Worm (Caenorhabditis elegans) whole organism, L1 larva: ENCODE measurements around the gene ZK856.5.

ENCODE experiments used
- C04F5.9 ChIP-seq: sonication (generic microtip); optimal IDR thresholded peaks from 2 replicates; lab custom pipeline; 2016; ENCODE audit warnings: missing genetic modification characterization, missing compliant biosample characterization
- C16A3.4 ChIP-seq: fragments of 150-350 bp; optimal IDR thresholded peaks from 2 replicates; lab custom pipeline; 2014; ENCODE audit warnings: missing biosample characterization, missing genetic modification characterization
- F16B12.6 ChIP-seq: fragments of 150-350 bp; optimal IDR thresholded peaks from 2 replicates; lab custom pipeline; 2014; ENCODE audit warnings: missing biosample characterization, missing genetic modification characterization
- Y116A8C.19 ChIP-seq: sonication (generic microtip); optimal IDR thresholded peaks from 2 replicates; lab custom pipeline; 2016; ENCODE audit warnings: missing compliant biosample characterization, missing genetic modification characterization, borderline replicate concordance
- aha-1 ChIP-seq: fragments of 150-350 bp; optimal IDR thresholded peaks from 2 replicates; lab custom pipeline; 2014; ENCODE audit warnings: missing biosample characterization, missing genetic modification characterization
- aly-2 ChIP-seq: fragments of 150-350 bp; optimal IDR thresholded peaks from 2 replicates; lab custom pipeline; 2014; ENCODE audit warnings: missing biosample characterization, missing genetic modification characterization
- ama-1 ChIP-seq: fragments of 150-350 bp; optimal IDR thresholded peaks from 2 replicates; lab custom pipeline; 2014
- blmp-1 ChIP-seq: fragments of 150-350 bp; optimal IDR thresholded peaks from 2 replicates; lab custom pipeline; 2014; ENCODE audit warnings: missing biosample characterization, missing genetic modification characterization
- ceh-82 ChIP-seq, 3 experiments: fragments of 150-350 bp in 1 of 3; sonication (generic microtip) in 2 of 3; optimal IDR thresholded peaks; 2 replicates each; lab custom pipeline; 2014 to 2017; ENCODE audit warnings: missing biosample characterization in 3 of 3, missing genetic modification characterization in 3 of 3
- ces-1 ChIP-seq: fragments of 150-350 bp; optimal IDR thresholded peaks from 2 replicates; lab custom pipeline; 2014; ENCODE audit warnings: missing biosample characterization, missing genetic modification reagents, missing genetic modification characterization
- dpl-1 ChIP-seq, 3 experiments: fragments of 150-350 bp in 2 of 3; sonication (generic microtip) in 1 of 3; optimal IDR thresholded peaks; 2 replicates each; lab custom pipeline; 2014 to 2017; ENCODE audit warnings: missing biosample characterization in 3 of 3, missing genetic modification characterization in 3 of 3, missing genetic modification reagents in 3 of 3
- dsc-1 ChIP-seq: sonication (generic microtip); optimal IDR thresholded peaks from 2 replicates; lab custom pipeline; 2016; ENCODE audit warnings: mild to moderate bottlenecking, missing genetic modification characterization, missing compliant biosample characterization
- efl-1 ChIP-seq, 4 experiments: fragments of 150-350 bp; optimal IDR thresholded peaks in 3 of 4; peaks in 1 of 4; 1 replicate in 1 of 4; 2 replicates in 3 of 4; lab custom pipeline; 2014; ENCODE audit warnings: missing biosample characterization in 2 of 4, missing genetic modification characterization in 2 of 4, missing genetic modification reagents in 2 of 4
- efl-3 ChIP-seq: fragments of 200-800 bp; sonication (Bioruptor generic); optimal IDR thresholded peaks from 2 replicates; lab custom pipeline; 2018; ENCODE audit warnings: mild to moderate bottlenecking, missing genetic modification characterization, missing compliant biosample characterization
- elt-2 ChIP-seq: sonication (generic microtip); optimal IDR thresholded peaks from 2 replicates; lab custom pipeline; 2016; ENCODE audit warnings: missing genetic modification characterization, mild to moderate bottlenecking, inconsistent platforms, missing compliant biosample characterization, missing genetic modification reagents
- ets-5 ChIP-seq: fragments of 200-800 bp; sonication (Bioruptor generic); IDR thresholded peaks from 2 replicates; pipeline ENCODE4 v1.3.6; 2022; ENCODE audit warnings: missing genetic modification characterization, missing compliant biosample characterization
- fkh-10 ChIP-seq: sonication (generic microtip); optimal IDR thresholded peaks from 2 replicates; lab custom pipeline; 2017; ENCODE audit warnings: missing biosample characterization, missing genetic modification reagents, missing genetic modification characterization
- fkh-4 ChIP-seq: sonication (generic microtip); optimal IDR thresholded peaks from 2 replicates; lab custom pipeline; 2016; ENCODE audit warnings: missing compliant biosample characterization, missing genetic modification characterization, borderline replicate concordance
- fkh-8 ChIP-seq: sonication (generic microtip); optimal IDR thresholded peaks from 2 replicates; lab custom pipeline; 2016; ENCODE audit warnings: mild to moderate bottlenecking, missing genetic modification characterization, missing compliant biosample characterization
- hlh-4 ChIP-seq: sonication (generic microtip); optimal IDR thresholded peaks from 2 replicates; lab custom pipeline; 2016; ENCODE audit warnings: mild to moderate bottlenecking, missing genetic modification characterization, missing compliant biosample characterization
- lin-14 ChIP-seq: fragments of 200-800 bp; sonication (Bioruptor generic); optimal IDR thresholded peaks from 2 replicates; lab custom pipeline; 2018; ENCODE audit warnings: mild to moderate bottlenecking, missing genetic modification characterization, moderate library complexity, missing compliant biosample characterization
- lin-35 ChIP-seq, 2 experiments: fragments of 150-350 bp; optimal IDR thresholded peaks; 2 replicates each; lab custom pipeline; 2014; ENCODE audit warnings: missing biosample characterization in 2 of 2, missing genetic modification characterization in 2 of 2, missing genetic modification reagents in 2 of 2
- lir-3 ChIP-seq: sonication (generic microtip); optimal IDR thresholded peaks from 2 replicates; lab custom pipeline; 2016; ENCODE audit warnings: mild to moderate bottlenecking, missing genetic modification characterization, moderate library complexity, missing compliant biosample characterization; ENCODE audit not compliant: poor library complexity
- lsy-2 ChIP-seq, 2 experiments: fragments of 150-350 bp; optimal IDR thresholded peaks; 2 replicates each; lab custom pipeline; 2014; ENCODE audit warnings: missing biosample characterization in 2 of 2, missing genetic modification characterization in 2 of 2
- mab-9 ChIP-seq: fragments of 200-800 bp; sonication (Bioruptor generic); IDR thresholded peaks from 2 replicates; pipeline ENCODE4 v1.3.6; 2022; ENCODE audit warnings: missing genetic modification reagents, missing genetic modification characterization, missing compliant biosample characterization
- mdl-1 ChIP-seq, 2 experiments: fragments of 150-350 bp; optimal IDR thresholded peaks; 2 replicates each; lab custom pipeline; 2014 to 2017; ENCODE audit warnings: missing biosample characterization in 2 of 2, missing genetic modification characterization in 2 of 2, inconsistent platforms in 1 of 2
- mef-2 ChIP-seq: fragments of 150-350 bp; optimal IDR thresholded peaks from 2 replicates; lab custom pipeline; 2014; ENCODE audit warnings: missing biosample characterization, missing genetic modification characterization
- nhr-11 ChIP-seq: fragments of 150-350 bp; optimal IDR thresholded peaks from 2 replicates; lab custom pipeline; 2014; ENCODE audit warnings: missing biosample characterization, missing genetic modification characterization
- nhr-28 ChIP-seq: fragments of 150-350 bp; optimal IDR thresholded peaks from 2 replicates; lab custom pipeline; 2014; ENCODE audit warnings: missing biosample characterization, missing genetic modification characterization
- nhr-71 ChIP-seq: sonication (generic microtip); optimal IDR thresholded peaks from 2 replicates; lab custom pipeline; 2016; ENCODE audit warnings: mild to moderate bottlenecking, missing genetic modification characterization, moderate library complexity, missing compliant biosample characterization
- nhr-76 ChIP-seq: sonication (generic microtip); optimal IDR thresholded peaks from 2 replicates; lab custom pipeline; 2017; ENCODE audit warnings: missing biosample characterization, missing genetic modification characterization
- nhr-84 ChIP-seq: sonication (generic microtip); optimal IDR thresholded peaks from 2 replicates; lab custom pipeline; 2017; ENCODE audit warnings: missing biosample characterization, missing genetic modification characterization
- nhr-85 ChIP-seq: sonication (generic microtip); peaks from one replicate; lab custom pipeline; 2016; ENCODE audit warnings: missing genetic modification characterization, inconsistent platforms, missing compliant biosample characterization
- nhr-90 ChIP-seq: sonication (generic microtip); optimal IDR thresholded peaks from 2 replicates; lab custom pipeline; 2016; ENCODE audit warnings: mild to moderate bottlenecking, missing genetic modification characterization, missing compliant biosample characterization; ENCODE audit not compliant: poor library complexity
- pag-3 ChIP-seq: sonication (generic microtip); optimal IDR thresholded peaks from 2 replicates; lab custom pipeline; 2017; ENCODE audit warnings: missing genetic modification characterization, mild to moderate bottlenecking, missing compliant biosample characterization, antibody characterized with exemption, borderline replicate concordance; ENCODE audit not compliant: insufficient read depth
- pax-3 ChIP-seq: fragments of 200-800 bp; sonication (Bioruptor generic); optimal IDR thresholded peaks from 2 replicates; lab custom pipeline; 2018; ENCODE audit warnings: mild to moderate bottlenecking, missing genetic modification characterization, moderate library complexity, missing compliant biosample characterization
- rnt-1 ChIP-seq: sonication (generic microtip); optimal IDR thresholded peaks from 2 replicates; lab custom pipeline; 2016; ENCODE audit warnings: mild to moderate bottlenecking, missing genetic modification characterization, moderate library complexity, missing compliant biosample characterization
- skn-1 ChIP-seq: fragments of 150-350 bp; optimal IDR thresholded peaks from 2 replicates; lab custom pipeline; 2014; ENCODE audit warnings: missing biosample characterization, missing genetic modification characterization
- snu-23 ChIP-seq: sonication (generic microtip); optimal IDR thresholded peaks from 2 replicates; lab custom pipeline; 2016; ENCODE audit warnings: missing genetic modification characterization, missing compliant biosample characterization
- sup-37 ChIP-seq: fragments of 200-800 bp; sonication (Bioruptor generic); optimal IDR thresholded peaks from 2 replicates; lab custom pipeline; 2018; ENCODE audit warnings: mild to moderate bottlenecking, missing genetic modification characterization, missing compliant biosample characterization
- tbx-2 ChIP-seq: sonication (generic microtip); optimal IDR thresholded peaks from 2 replicates; lab custom pipeline; 2016; ENCODE audit warnings: missing genetic modification characterization, missing compliant biosample characterization
- unc-30 ChIP-seq: sonication (generic microtip); optimal IDR thresholded peaks from 2 replicates; lab custom pipeline; 2017; ENCODE audit warnings: missing biosample characterization, missing genetic modification characterization
- unc-62 ChIP-seq: fragments of 150-350 bp; optimal IDR thresholded peaks from 2 replicates; lab custom pipeline; 2014; ENCODE audit warnings: missing biosample characterization, missing genetic modification reagents, missing genetic modification characterization
- unc-86 ChIP-seq: sonication (generic microtip); optimal IDR thresholded peaks from 2 replicates; lab custom pipeline; 2016; ENCODE audit warnings: missing genetic modification characterization, missing compliant biosample characterization
- unc-98 ChIP-seq: fragments of 200-800 bp; sonication (Bioruptor generic); IDR thresholded peaks from 2 replicates; pipeline ENCODE4 v1.3.6; 2022; ENCODE audit warnings: missing genetic modification characterization, missing compliant biosample characterization
- xbp-1 ChIP-seq: sonication (generic microtip); optimal IDR thresholded peaks from 2 replicates; lab custom pipeline; 2016; ENCODE audit warnings: missing genetic modification characterization, missing compliant biosample characterization
- zag-1 ChIP-seq: fragments of 150-350 bp; optimal IDR thresholded peaks from 2 replicates; lab custom pipeline; 2014; ENCODE audit warnings: missing biosample characterization, missing genetic modification characterization
- zip-4 ChIP-seq: fragments of 200-800 bp; sonication (Bioruptor generic); optimal IDR thresholded peaks from 2 replicates; lab custom pipeline; 2018; ENCODE audit warnings: mild to moderate bottlenecking, missing genetic modification characterization, moderate library complexity, missing compliant biosample characterization
- ztf-11 ChIP-seq, 2 experiments: sonication (generic microtip); optimal IDR thresholded peaks; 2 replicates each; lab custom pipeline; 2016 to 2017; ENCODE audit warnings: missing genetic modification characterization in 2 of 2, missing biosample characterization in 1 of 2, missing compliant biosample characterization in 1 of 2

The ZK856.5 gene

DNA sequence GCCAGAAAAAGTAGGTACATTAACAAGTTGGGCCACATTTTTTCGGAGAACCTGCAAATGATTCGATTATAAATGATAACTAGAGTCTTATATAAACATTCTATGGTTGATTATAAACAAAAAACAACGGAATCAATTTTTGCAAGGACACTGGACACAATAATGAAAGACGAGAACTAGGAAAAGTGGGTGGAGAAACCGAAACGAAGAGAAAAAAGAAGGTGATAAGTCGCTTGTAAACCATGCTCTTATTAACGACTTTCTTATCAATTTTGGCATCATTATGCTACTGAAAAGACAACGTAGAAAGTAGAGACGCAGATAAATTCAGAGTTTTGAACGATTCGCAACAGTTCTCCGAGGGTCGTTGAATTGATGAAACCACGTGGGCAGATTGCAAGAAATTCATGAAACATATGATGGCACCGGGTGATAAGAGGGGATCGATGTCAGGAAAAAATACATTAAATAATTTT lies at the start of gene ZK856.5:
Gene ZK856.5 (minus strand): TSS at position 51 of the 476 bp plus-strand sequence.
- TF ChIP-seq xbp-1 (tag; lab: Kevin White, UChicago) (no peak), fkh-8 (tag; lab: Kevin White, UChicago) (no peak), lin-35 (GFP tag; optimal IDR thresholded peaks at IDR 0.05; lab: Kevin White, UChicago) (peak in 1 of 2 experiments; percentile 37), elt-2 (tag; lab: Kevin White, UChicago) (peak; percentile 90), efl-3 (GFP tag; lab: Kevin White, UChicago) (no peak), mdl-1 (tag; optimal IDR thresholded peaks at IDR 0.05; lab: Kevin White, UChicago) (no peak), efl-1 (optimal IDR thresholded peaks at IDR 0.05; lab: Kevin White, UChicago) (no peak), efl-1 (GFP tag; optimal IDR thresholded peaks at IDR 0.05 in 1 of 2; lab: Kevin White, UChicago) (peak in 1 of 2 experiments; percentile 66), nhr-71 (tag; lab: Kevin White, UChicago) (peak; percentile 22), mab-9 (GFP tag; lab: Robert Waterston, UW) (no peak), nhr-85 (tag; lab: Kevin White, UChicago) (peak; percentile 58)
- TF ChIP-seq, all 84 proteins: peak for 5

DNA sequence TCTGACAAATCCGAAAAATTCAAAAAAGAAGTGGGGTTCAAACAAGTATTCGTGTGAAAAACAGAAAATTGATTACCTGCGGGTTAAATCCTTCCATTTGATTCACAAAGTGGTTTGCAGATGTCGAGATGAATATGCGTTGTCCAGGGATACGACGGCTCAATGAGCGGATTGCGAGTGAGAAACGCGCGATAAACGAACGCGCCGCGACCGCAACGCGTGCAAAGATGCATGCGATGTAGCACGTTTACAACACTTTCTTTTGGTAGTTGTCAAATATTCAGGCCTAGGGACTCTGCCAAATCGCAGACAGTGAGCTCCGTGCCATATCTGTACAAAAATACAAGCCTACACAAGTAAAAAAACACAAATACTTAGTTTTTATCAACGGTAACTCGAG lies 48.7 kb upstream of the ZK856.5 start, which contains the start of gene fubl-1:
Gene fubl-1 (minus strand): TSS at position 202 of the 400 bp plus-strand sequence.
- TF ChIP-seq F16B12.6 (tag; lab: Kevin White, UChicago) (no peak), aha-1 (no peak), tbx-2 (tag; lab: Kevin White, UChicago) (no peak), lin-14 (GFP tag; lab: Kevin White, UChicago) (peak; percentile 43), dpl-1 (GFP tag; optimal IDR thresholded peaks at IDR 0.05; lab: Kevin White, UChicago) (peak in 2 of 3 experiments; percentile 41 to 62), xbp-1 (tag; lab: Kevin White, UChicago) (peak; percentile 10), snu-23 (peak; percentile 18), unc-62 (GFP tag; lab: Kevin White, UChicago) (no peak), pag-3 (tag; lab: Kevin White, UChicago) (no peak), blmp-1 (tag; lab: Kevin White, UChicago) (peak; percentile 13), mef-2 (no peak), fkh-8 (tag; lab: Kevin White, UChicago) (peak; percentile 74), zip-4 (GFP tag; lab: Kevin White, UChicago) (no peak), pax-3 (tag; lab: Kevin White, UChicago) (no peak), nhr-28 (tag; lab: Kevin White, UChicago) (no peak), nhr-76 (tag; lab: Kevin White, UChicago) (no peak), nhr-11 (tag; lab: Kevin White, UChicago) (no peak), hlh-4 (tag; lab: Kevin White, UChicago) (no peak), aly-2 (tag; lab: Kevin White, UChicago) (no peak), C16A3.4 (peak; percentile 8), nhr-90 (tag; lab: Kevin White, UChicago) (no peak), unc-30 (no peak), fkh-10 (GFP tag; lab: Kevin White, UChicago) (no peak), zag-1 (no peak), nhr-84 (tag; lab: Kevin White, UChicago) (no peak), mdl-1 (tag; optimal IDR thresholded peaks at IDR 0.05; lab: Kevin White, UChicago) (no peak), dsc-1 (tag; lab: Kevin White, UChicago) (peak; percentile 25), ama-1 (lab: Kevin White, UChicago) (no peak), lir-3 (tag; lab: Kevin White, UChicago) (no peak), ces-1 (GFP tag; lab: Kevin White, UChicago) (no peak), fkh-4 (no peak), unc-98 (GFP tag; lab: Robert Waterston, UW) (no peak), rnt-1 (tag; lab: Kevin White, UChicago) (no peak), ets-5 (GFP tag; lab: Robert Waterston, UW) (no peak), ceh-82 (tag; optimal IDR thresholded peaks at IDR 0.05; lab: Kevin White, UChicago) (peak in 1 of 3 experiments; percentile 61), Y116A8C.19 (tag; lab: Kevin White, UChicago) (no peak), lsy-2 (tag; optimal IDR thresholded peaks at IDR 0.05; lab: Kevin White, UChicago) (peak; percentile 9 to 58), nhr-85 (tag; lab: Kevin White, UChicago) (no peak), skn-1 (tag; lab: Kevin White, UChicago) (peak; percentile 28), unc-86 (no peak), C04F5.9 (no peak), nhr-71 (tag; lab: Kevin White, UChicago) (peak; percentile 24), sup-37 (no peak), ztf-11 (tag; optimal IDR thresholded peaks at IDR 0.05; lab: Kevin White, UChicago) (no peak)
